Fruit fly (Drosophila melanogaster): Measurements from ENCODE around the gene PGRP-LE.

DNA sequence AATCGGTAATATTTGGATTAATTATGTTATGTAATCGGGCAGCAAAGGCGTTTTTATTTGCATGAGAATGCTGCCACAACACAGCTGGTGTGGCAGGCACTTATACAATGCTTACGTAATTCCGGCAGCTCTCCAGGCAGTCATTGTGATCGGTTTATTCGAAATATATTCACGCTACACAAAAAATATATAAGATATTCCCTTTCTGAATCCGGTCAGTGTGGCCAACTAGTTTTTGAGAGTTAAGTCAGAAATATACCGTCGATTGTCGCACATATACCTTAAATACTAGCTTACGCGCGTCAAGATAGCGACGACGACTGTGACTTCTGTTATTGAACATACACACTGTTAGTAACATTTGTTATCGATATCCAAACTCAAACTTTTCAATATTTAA lies 45.3 kb upstream of the PGRP-LE start, which contains the start of gene sun:
- TF ChIP-seq CG8478 (optimal IDR thresholded peaks at IDR 0.05) (no peak), EcR (GFP tag; optimal IDR thresholded peaks at IDR 0.05) (no peak), pan (optimal IDR thresholded peaks at IDR 0.05) (no peak), psq (optimal IDR thresholded peaks at IDR 0.05) (no peak), usp (GFP tag; optimal IDR thresholded peaks at IDR 0.05) (no peak), Dll (optimal IDR thresholded peaks at IDR 0.05) (no peak)
